Worm (Caenorhabditis elegans) whole organism, L3 larva: ENCODE data around the gene B0563.10.

Experiments used
- aly-2 ChIP-seq: fragments of 150-350 bp; optimal IDR thresholded peaks from 2 replicates; lab custom pipeline; 2014; ENCODE audit warnings: missing biosample characterization, missing genetic modification characterization
- fkh-2 ChIP-seq: fragments of 150-350 bp; optimal IDR thresholded peaks from 2 replicates; lab custom pipeline; 2014; ENCODE audit warnings: missing biosample characterization, missing genetic modification reagents, missing genetic modification characterization
- lin-39 ChIP-seq: fragments of 150-350 bp; optimal IDR thresholded peaks from 2 replicates; lab custom pipeline; 2018; ENCODE audit warnings: missing biosample characterization, missing genetic modification reagents, missing genetic modification characterization
- mml-1 ChIP-seq: fragments of 150-350 bp; sonication (generic microtip); optimal IDR thresholded peaks from 3 replicates; lab custom pipeline; 2014; ENCODE audit warnings: missing biosample characterization, missing genetic modification characterization
- pqm-1 ChIP-seq: fragments of 150-350 bp; optimal IDR thresholded peaks from 2 replicates; lab custom pipeline; 2017; ENCODE audit warnings: missing biosample characterization, missing genetic modification characterization, inconsistent platforms
- snpc-4 ChIP-seq: fragments of 150-350 bp; optimal IDR thresholded peaks from 2 replicates; lab custom pipeline; 2014; ENCODE audit warnings: missing biosample characterization, missing genetic modification characterization

DNA sequence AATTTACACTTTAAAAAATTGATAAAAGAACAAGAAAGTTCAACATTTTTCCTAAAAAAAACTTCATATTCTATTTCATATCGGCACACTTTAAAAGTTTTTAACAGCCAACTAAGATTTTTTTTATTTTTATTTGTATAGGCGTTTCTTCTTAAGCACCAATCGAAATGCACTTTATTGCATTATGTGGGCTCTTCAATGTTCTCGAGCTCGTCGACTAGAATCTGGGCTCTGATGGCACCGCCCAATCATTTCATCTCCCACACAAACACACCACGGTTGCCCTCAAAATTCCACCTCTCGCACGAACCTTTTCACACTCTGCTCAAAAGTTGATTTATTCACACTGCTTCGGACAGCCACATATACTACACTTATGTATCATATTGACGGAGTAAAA lies 29.6 kb downstream of the B0563.10 start, which contains the start of gene B0563.6:
- no peak for TF ChIP-seq snpc-4
- no peak for TF ChIP-seq mml-1
- TF ChIP-seq fkh-2 (tag; lab: Kevin White, UChicago), result no peak
- TF ChIP-seq aly-2 (tag; lab: Kevin White, UChicago), result no peak
- no peak for TF ChIP-seq lin-39
- no peak for TF ChIP-seq pqm-1 (tag; lab: Kevin White, UChicago)
